Fruit fly (Drosophila melanogaster) whole organism, embryonic: ENCODE results near the gene CG6739.
A peak's percentile ranks its signal among the peaks of the same experiment; 100 is the strongest.

Source experiments
- Adf1 ChIP-seq: fragments of 200-800 bp; sonication (Bioruptor generic); IDR thresholded peaks from 2 replicates; pipeline ENCODE4 v1.3.6; 2022; ENCODE audit warnings: missing biosample characterization, missing genetic modification characterization
- B-H2 ChIP-seq: fragments of 200-800 bp; sonication (Bioruptor generic); optimal IDR thresholded peaks from 2 replicates; lab custom pipeline; 2018; ENCODE audit warnings: missing biosample characterization, mild to moderate bottlenecking, missing genetic modification characterization
- CG10565 ChIP-seq: fragments of 200-800 bp; sonication (Bioruptor generic); optimal IDR thresholded peaks from 3 replicates; lab custom pipeline; 2016; ENCODE audit warnings: missing biosample characterization, mild to moderate bottlenecking, missing genetic modification characterization
- CG11695 ChIP-seq: fragments of 200-800 bp; sonication (Bioruptor generic); IDR thresholded peaks from 3 replicates; pipeline ENCODE4 v1.3.6; 2022; ENCODE audit warnings: missing biosample characterization, missing genetic modification characterization
- CG15479 ChIP-seq: fragments of 200-800 bp; sonication (Bioruptor generic); optimal IDR thresholded peaks from 3 replicates; lab custom pipeline; 2019; ENCODE audit warnings: missing biosample characterization, mild to moderate bottlenecking, missing genetic modification characterization, moderate library complexity
- CG15514 ChIP-seq: fragments of 200-800 bp; sonication (Bioruptor generic); optimal IDR thresholded peaks from 3 replicates; lab custom pipeline; 2017; ENCODE audit warnings: missing biosample characterization, missing genetic modification characterization, mild to moderate bottlenecking, moderate library complexity, missing genetic modification reagents
- CG15601 ChIP-seq: fragments of 200-800 bp; sonication (Bioruptor generic); optimal IDR thresholded peaks from 3 replicates; lab custom pipeline; 2019; ENCODE audit warnings: missing biosample characterization, mild to moderate bottlenecking, missing genetic modification characterization, moderate library complexity
- CG15696 ChIP-seq: fragments of 200-800 bp; sonication (Bioruptor generic); optimal IDR thresholded peaks from 2 replicates; lab custom pipeline; 2019; ENCODE audit warnings: missing biosample characterization, mild to moderate bottlenecking, missing genetic modification characterization, moderate library complexity
- CG1647 ChIP-seq: fragments of 200-800 bp; sonication (Bioruptor generic); optimal IDR thresholded peaks from 3 replicates; lab custom pipeline; 2016; ENCODE audit warnings: missing biosample characterization, missing genetic modification characterization
- CG32532 ChIP-seq: fragments of 200-800 bp; sonication (Bioruptor generic); IDR thresholded peaks from 2 replicates; pipeline ENCODE4 v1.3.6; 2022; ENCODE audit warnings: missing biosample characterization, missing genetic modification characterization
- CG4360 ChIP-seq: fragments of 200-800 bp; sonication (Bioruptor generic); IDR thresholded peaks from 2 replicates; pipeline ENCODE4 v1.3.6; 2022; ENCODE audit warnings: missing biosample characterization, missing genetic modification characterization
- CG4424 ChIP-seq: fragments of 200-800 bp; sonication (Bioruptor generic); optimal IDR thresholded peaks from 3 replicates; lab custom pipeline; 2016; ENCODE audit warnings: missing biosample characterization, missing genetic modification characterization
- CG4854 ChIP-seq: fragments of 200-800 bp; sonication (Bioruptor generic); optimal IDR thresholded peaks from 2 replicates; lab custom pipeline; 2016; ENCODE audit warnings: missing biosample characterization, missing genetic modification characterization, inconsistent platforms
- CG5180 ChIP-seq: fragments of 200-800 bp; sonication (Bioruptor generic); optimal IDR thresholded peaks from 3 replicates; lab custom pipeline; 2017; ENCODE audit warnings: missing biosample characterization, missing genetic modification characterization, mild to moderate bottlenecking, moderate library complexity, missing genetic modification reagents
- CG8290 ChIP-seq, 3 experiments: fragments of 200-800 bp; sonication (Bioruptor generic); optimal IDR thresholded peaks; 2 replicates each; lab custom pipeline; 2016 to 2019; ENCODE audit warnings: missing biosample characterization in 3 of 3, missing genetic modification characterization in 3 of 3, mild to moderate bottlenecking in 2 of 3, moderate library complexity in 1 of 3
- CG8765 ChIP-seq: fragments of 200-800 bp; sonication (Bioruptor generic); IDR thresholded peaks from 2 replicates; pipeline ENCODE4 v1.3.6; 2022; ENCODE audit warnings: missing biosample characterization, missing genetic modification characterization
- Dfd ChIP-seq, 2 experiments: fragments of >200 bp; optimal IDR thresholded peaks; 2 replicates each; lab custom pipeline; 2017; ENCODE audit warnings: missing biosample characterization in 2 of 2, missing genetic modification characterization in 2 of 2
- Dll ChIP-seq: fragments of 200-800 bp; sonication (Bioruptor generic); IDR thresholded peaks from 4 replicates; pipeline ENCODE4 v1.3.6; 2022; ENCODE audit warnings: missing biosample characterization, missing genetic modification characterization; ENCODE audit not compliant: partially characterized antibody
- Ets65A ChIP-seq: fragments of 200-800 bp; sonication (Bioruptor generic); peaks from one replicate; lab custom pipeline; 2016; ENCODE audit warnings: missing biosample characterization, missing genetic modification characterization
- Gug ChIP-seq: fragments of 200-800 bp; sonication (Bioruptor generic); IDR thresholded peaks from 4 replicates; pipeline ENCODE4 v1.3.6; 2022; ENCODE audit warnings: missing biosample characterization, missing genetic modification characterization
- H2.0 ChIP-seq: fragments of 200-800 bp; sonication (Bioruptor generic); IDR thresholded peaks from 2 replicates; pipeline ENCODE4 v1.3.6; 2022; ENCODE audit warnings: missing biosample characterization, missing genetic modification characterization
- Hr51 ChIP-seq, 2 experiments: fragments of 200-800 bp; sonication (Bioruptor generic); optimal IDR thresholded peaks; 2 replicates in 1 of 2; 3 replicates in 1 of 2; lab custom pipeline; 2016 to 2018; ENCODE audit warnings: missing biosample characterization in 2 of 2, missing genetic modification characterization in 2 of 2, mild to moderate bottlenecking in 1 of 2, moderate library complexity in 1 of 2
- Jarid2 ChIP-seq: fragments of 200-800 bp; sonication (Bioruptor generic); optimal IDR thresholded peaks from 3 replicates; lab custom pipeline; 2017; ENCODE audit warnings: mild to moderate bottlenecking, missing biosample characterization, missing genetic modification reagents, missing genetic modification characterization
- MESR4 ChIP-seq: fragments of 200-800 bp; sonication (Bioruptor generic); optimal IDR thresholded peaks from 2 replicates; lab custom pipeline; 2018; ENCODE audit warnings: missing biosample characterization, mild to moderate bottlenecking, missing genetic modification characterization, moderate library complexity
- Max ChIP-seq: fragments of 200-800 bp; sonication (Bioruptor generic); optimal IDR thresholded peaks from 2 replicates; lab custom pipeline; 2016; ENCODE audit warnings: missing biosample characterization, mild to moderate bottlenecking, missing genetic modification characterization
- NC2α ChIP-seq: fragments of 200-800 bp; sonication (Bioruptor generic); optimal IDR thresholded peaks from 2 replicates; lab custom pipeline; 2016; ENCODE audit warnings: missing biosample characterization, missing genetic modification characterization
- Poxn ChIP-seq: fragments of 200-800 bp; sonication (Bioruptor generic); IDR thresholded peaks from 2 replicates; pipeline ENCODE4 v1.3.6; 2022; ENCODE audit warnings: missing biosample characterization, missing genetic modification characterization
- Scr ChIP-seq: fragments of 200-800 bp; sonication (Bioruptor generic); IDR thresholded peaks from 2 replicates; pipeline ENCODE4 v1.3.6; 2022; ENCODE audit warnings: missing biosample characterization, missing genetic modification characterization; ENCODE audit not compliant: partially characterized antibody
- Sox100B ChIP-seq: fragments of 200-800 bp; sonication (Bioruptor generic); optimal IDR thresholded peaks from 3 replicates; lab custom pipeline; 2018; ENCODE audit warnings: missing biosample characterization, mild to moderate bottlenecking, missing genetic modification characterization
- Sry-δ ChIP-seq: fragments of 200-800 bp; sonication (Bioruptor generic); optimal IDR thresholded peaks from 2 replicates; lab custom pipeline; 2016; ENCODE audit warnings: missing biosample characterization, missing genetic modification characterization
- al ChIP-seq: fragments of 200-800 bp; sonication (Bioruptor generic); IDR thresholded peaks from 2 replicates; pipeline ENCODE4 v1.3.6; 2022; ENCODE audit warnings: missing biosample characterization, missing genetic modification characterization
- amos ChIP-seq: fragments of 200-800 bp; sonication (Bioruptor generic); IDR thresholded peaks from 2 replicates; pipeline ENCODE4 v1.3.6; 2022; ENCODE audit warnings: missing biosample characterization, missing genetic modification characterization; ENCODE audit not compliant: partially characterized antibody
- bsh ChIP-seq, 2 experiments: fragments of 200-800 bp; sonication (Bioruptor generic); optimal IDR thresholded peaks; 2 replicates each; lab custom pipeline; 2017 to 2018; ENCODE audit warnings: mild to moderate bottlenecking in 2 of 2, missing biosample characterization in 2 of 2, missing genetic modification characterization in 2 of 2, moderate library complexity in 1 of 2
- cg ChIP-seq: fragments of 200-800 bp; sonication (Bioruptor generic); optimal IDR thresholded peaks from 3 replicates; lab custom pipeline; 2019; ENCODE audit warnings: missing biosample characterization, mild to moderate bottlenecking, missing genetic modification characterization, moderate library complexity
- chm ChIP-seq: fragments of 200-800 bp; sonication (Bioruptor generic); IDR thresholded peaks from 2 replicates; pipeline ENCODE4 v1.3.6; 2022; ENCODE audit warnings: missing biosample characterization, missing genetic modification characterization
- dan ChIP-seq: fragments of 200-800 bp; sonication (Bioruptor generic); IDR thresholded peaks from 2 replicates; pipeline ENCODE4 v1.3.6; 2022; ENCODE audit warnings: missing biosample characterization, missing genetic modification characterization
- gfzf ChIP-seq: fragments of 200-800 bp; sonication (Bioruptor generic); optimal IDR thresholded peaks from 2 replicates; lab custom pipeline; 2016; ENCODE audit warnings: missing biosample characterization, mild to moderate bottlenecking, missing genetic modification characterization, moderate library complexity
- jumu ChIP-seq: fragments of 200-800 bp; sonication (Bioruptor generic); optimal IDR thresholded peaks from 3 replicates; lab custom pipeline; 2016; ENCODE audit warnings: missing biosample characterization, missing genetic modification characterization
- mld ChIP-seq: fragments of 200-800 bp; sonication (Bioruptor generic); IDR thresholded peaks from 3 replicates; pipeline ENCODE4 v1.3.6; 2022; ENCODE audit warnings: missing biosample characterization, missing genetic modification characterization; ENCODE audit not compliant: partially characterized antibody
- nerfin-2 ChIP-seq: fragments of 200-800 bp; sonication (Bioruptor generic); IDR thresholded peaks from 2 replicates; pipeline ENCODE4 v1.3.6; 2022; ENCODE audit warnings: missing biosample characterization, missing genetic modification characterization; ENCODE audit not compliant: partially characterized antibody
- otp ChIP-seq: fragments of 200-800 bp; sonication (Bioruptor generic); IDR thresholded peaks from 3 replicates; pipeline ENCODE4, ENCODE4 v1.3.6; 2022; ENCODE audit warnings: missing biosample characterization, missing genetic modification characterization
- scrt ChIP-seq: fragments of 200-800 bp; sonication (Bioruptor generic); optimal IDR thresholded peaks from 2 replicates; lab custom pipeline; 2018; ENCODE audit warnings: missing biosample characterization, mild to moderate bottlenecking, missing genetic modification characterization, moderate library complexity
- sisA ChIP-seq: fragments of 200-800 bp; sonication (Bioruptor generic); IDR thresholded peaks from 2 replicates; pipeline ENCODE4 v1.3.6; 2022; ENCODE audit warnings: missing biosample characterization, missing genetic modification characterization
- tap ChIP-seq: fragments of 200-800 bp; optimal IDR thresholded peaks from 3 replicates; lab custom pipeline; 2019; ENCODE audit warnings: missing biosample characterization, mild to moderate bottlenecking, missing genetic modification characterization, moderate library complexity
- tin ChIP-seq: fragments of 200-800 bp; sonication (Bioruptor generic); optimal IDR thresholded peaks from 3 replicates; lab custom pipeline; 2016; ENCODE audit warnings: missing biosample characterization, missing genetic modification characterization
- zen2 ChIP-seq: fragments of 200-800 bp; sonication (Bioruptor generic); IDR thresholded peaks from 3 replicates; pipeline ENCODE4 v1.3.6; 2022; ENCODE audit warnings: missing biosample characterization, missing genetic modification characterization; ENCODE audit not compliant: partially characterized antibody

The CG6739 gene

DNA sequence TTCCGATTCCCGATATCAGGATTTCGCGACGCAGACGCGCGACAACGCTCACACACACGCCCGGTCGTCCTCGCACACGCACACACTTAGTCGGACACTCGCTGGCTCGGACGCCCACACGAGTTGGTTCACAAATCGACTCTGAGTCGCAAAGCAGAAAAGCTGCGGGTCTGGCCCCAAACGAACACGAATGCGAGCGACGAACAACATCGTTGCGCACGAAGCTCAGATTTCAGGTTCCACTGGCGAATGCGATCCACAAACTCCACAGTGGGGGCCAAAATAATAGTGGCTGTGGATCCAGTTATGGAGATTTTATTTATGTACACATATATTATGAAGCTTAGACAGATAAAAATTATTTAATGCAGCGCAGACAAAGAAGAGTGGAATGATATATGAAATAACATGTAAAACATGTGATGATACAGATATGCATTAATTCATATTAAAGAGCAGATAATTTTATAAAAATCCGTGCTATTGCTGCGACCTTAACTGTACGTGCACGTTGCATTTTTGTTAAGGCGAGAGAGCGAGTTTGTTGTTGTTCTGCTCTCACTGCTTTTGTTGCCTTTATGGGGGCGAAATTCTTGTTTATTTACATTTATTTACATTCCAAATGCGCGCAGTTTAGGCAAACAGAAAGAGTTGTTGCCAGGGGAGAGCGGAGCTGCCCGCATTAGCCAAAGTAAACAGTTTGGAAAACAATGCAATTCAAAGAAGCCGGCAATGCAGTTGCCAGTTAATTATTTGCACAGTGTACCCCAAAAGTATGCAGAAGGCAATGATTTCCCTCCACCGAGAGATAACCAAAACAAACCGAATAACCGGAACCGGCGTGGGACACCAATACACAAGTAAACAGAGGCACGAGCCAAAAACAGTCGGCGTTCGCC is 31.5 kb upstream of the CG6739 start (continued):
- TF ChIP-seq CG4424 (GFP tag; lab: Kevin White, UChicago) (peak; percentile 90), MESR4 (GFP tag; lab: Kevin White, UChicago) (no peak), Sox100B (GFP tag; lab: Kevin White, UChicago) (peak; percentile 89), CG11695 (GFP tag; lab: Robert Waterston, UW) (peak; percentile 87), Gug (GFP tag; lab: Robert Waterston, UW) (peak; percentile 46; the same call in 2 of the 4 replicates), CG8765 (GFP tag; lab: Robert Waterston, UW) (peak; percentile 70), amos (GFP tag; lab: Robert Waterston, UW) (no peak; the same call in 1 of the 2 replicates), Hr51 (GFP tag; optimal IDR thresholded peaks at IDR 0.05; lab: Kevin White, UChicago) (peak; percentile 52 to 94), Adf1 (GFP tag; lab: Robert Waterston, UW) (peak; percentile 43; the same call in 1 of the 2 replicates), zen2 (no peak; the same call in 2 of the 3 replicates), otp (GFP tag; lab: Robert Waterston, UW) (peak; percentile 65; the same call in 2 of the 3 replicates), CG15696 (peak; percentile 94), Ets65A (GFP tag; lab: Kevin White, UChicago) (peak; percentile 94), mld (GFP tag; lab: Robert Waterston, UW) (0 out of 3 replicates have a peak, but pooled peaks have one; percentile 14), jumu (peak; percentile 52), CG10565 (GFP tag; lab: Kevin White, UChicago) (peak; percentile 68), tap (tag; lab: Kevin White, UChicago) (peak; percentile 81), chm (GFP tag; lab: Robert Waterston, UW) (peak; percentile 72), Poxn (GFP tag; lab: Robert Waterston, UW) (no peak), CG15514 (GFP tag; lab: Kevin White, UChicago) (peak; percentile 71), NC2α (peak; percentile 52), Dll (GFP tag; lab: Robert Waterston, UW) (no peak), H2.0 (GFP tag; lab: Robert Waterston, UW) (peak; percentile 73), al (GFP tag; lab: Robert Waterston, UW) (0 out of 2 replicates have a peak, but pooled peaks have one; percentile 18), B-H2 (peak; percentile 56), dan (GFP tag; lab: Robert Waterston, UW) (no peak; the same call in 1 of the 2 replicates), CG4854 (GFP tag; lab: Kevin White, UChicago) (peak; percentile 46), tin (peak; percentile 82), bsh (GFP tag; optimal IDR thresholded peaks at IDR 0.05; lab: Kevin White, UChicago) (peak; percentile 45 to 61), scrt (GFP tag; lab: Kevin White, UChicago) (peak; percentile 73), CG5180 (peak; percentile 95), sisA (GFP tag; lab: Robert Waterston, UW) (no peak; the same call in 1 of the 2 replicates), CG1647 (GFP tag; lab: Kevin White, UChicago) (peak; percentile 67), gfzf (GFP tag; lab: Kevin White, UChicago) (no peak), Max (GFP tag; lab: Kevin White, UChicago) (peak; percentile 89), Jarid2 (GFP tag; lab: Kevin White, UChicago) (peak; percentile 92), CG8290 (GFP tag; optimal IDR thresholded peaks at IDR 0.05; lab: Kevin White, UChicago) (peak; percentile 64), CG8290 (tag; optimal IDR thresholded peaks at IDR 0.05; lab: Kevin White, UChicago) (peak; percentile 73 to 83), CG15601 (tag; lab: Kevin White, UChicago) (peak; percentile 88), Scr (GFP tag; lab: Robert Waterston, UW) (0 out of 2 replicates have a peak, but pooled peaks have one; percentile 18), cg (peak; percentile 56), Dfd (GFP tag; optimal IDR thresholded peaks at IDR 0.05; lab: Kevin White, UChicago) (no peak), CG4360 (peak; percentile 77), CG32532 (GFP tag; lab: Robert Waterston, UW) (peak; percentile 79), CG15479 (GFP tag; lab: Kevin White, UChicago) (peak; percentile 72), nerfin-2 (GFP tag; lab: Robert Waterston, UW) (no peak), Sry-δ (peak; percentile 30)
